Worm (Caenorhabditis elegans): ENCODE measurements around the gene par-3.

The par-3 gene

ce11 chrIII:5663521-5663920 is 512 bp upstream of the par-3 start (continued):
- TF ChIP-seq zfh-2 (GFP tag; conservative IDR thresholded peaks at IDR 0.05) (no peak), hrde-1 (tag; optimal IDR thresholded peaks at IDR 0.05; ENCODE audit: borderline replicate concordance) (peak; percentile 56), attf-5 (GFP tag; optimal IDR thresholded peaks at IDR 0.05) (no peak), B0035.1 (tag; optimal IDR thresholded peaks at IDR 0.05) (no peak), F33H1.4 (GFP tag; IDR thresholded peaks at IDR 0.05) (peak; percentile 99), attf-6 (GFP tag; IDR thresholded peaks at IDR 0.05) (peak; percentile 72), tbp1 (GFP tag; optimal IDR thresholded peaks at IDR 0.05) (peak; percentile 64), egl-18 (GFP tag; IDR thresholded peaks at IDR 0.05) (no peak), ekl-4 (GFP tag; IDR thresholded peaks at IDR 0.05) (peak; percentile 77; the same call in 1 of the 2 replicates), ztf-6 (GFP tag; IDR thresholded peaks at IDR 0.05) (no peak), F22D6.2 (tag; optimal IDR thresholded peaks at IDR 0.05) (no peak), chd-7 (tag; optimal IDR thresholded peaks at IDR 0.05) (no peak), xnd-1 (tag; optimal IDR thresholded peaks at IDR 0.05) (peak; percentile 100), egrh-3 (GFP tag; IDR thresholded peaks at IDR 0.05) (no peak), madf-6 (GFP tag; IDR thresholded peaks at IDR 0.05) (peak; percentile 100), tbx-9 (tag; optimal IDR thresholded peaks at IDR 0.05; ENCODE audit: borderline replicate concordance) (no peak), nfya-2 (GFP tag; IDR thresholded peaks at IDR 0.05) (no peak), ZK185.1 (tag; optimal IDR thresholded peaks at IDR 0.05; ENCODE audit: poor library complexity, severe bottlenecking) (no peak), Y53F4B.3 (GFP tag; IDR thresholded peaks at IDR 0.05) (no peak), hsf-1 (GFP tag; IDR thresholded peaks at IDR 0.05) (peak; percentile 84), mxl-1 (tag; optimal IDR thresholded peaks at IDR 0.05) (no peak), sea-2 (GFP tag; IDR thresholded peaks at IDR 0.05) (no peak), ceh-58 (GFP tag; IDR thresholded peaks at IDR 0.05) (no peak), B0261.1 (tag; optimal IDR thresholded peaks at IDR 0.05) (no peak), madf-10 (tag; optimal IDR thresholded peaks at IDR 0.05) (no peak), K12H6.12 (tag; optimal IDR thresholded peaks at IDR 0.05) (no peak), Y67H2A.10 (GFP tag; conservative IDR thresholded peaks at IDR 0.05) (no peak), F57C9.4 (tag; optimal IDR thresholded peaks at IDR 0.05) (no peak), hmg-1.2 (GFP tag; IDR thresholded peaks at IDR 0.05) (peak; percentile 59; the same call in 1 of the 2 replicates), let-526 (GFP tag; IDR thresholded peaks at IDR 0.05) (no peak), snpc-1.1 (tag; optimal IDR thresholded peaks at IDR 0.05; ENCODE audit: insufficient read depth) (peak; percentile 85), akir-1 (GFP tag; optimal IDR thresholded peaks at IDR 0.05) (no peak), rcor-1 (GFP tag; IDR thresholded peaks at IDR 0.05) (peak; percentile 86), aptf-2 (GFP tag; conservative IDR thresholded peaks at IDR 0.05) (no peak), tlf-1 (GFP tag; optimal IDR thresholded peaks at IDR 0.05) (peak; percentile 82), ceh-91 (GFP tag; IDR thresholded peaks at IDR 0.05) (peak; percentile 97), him-1 (tag; optimal IDR thresholded peaks at IDR 0.05) (no peak), F55B11.4 (tag; optimal IDR thresholded peaks at IDR 0.05; ENCODE audit: borderline replicate concordance, insufficient read depth) (no peak), ceh-79 (tag; optimal IDR thresholded peaks at IDR 0.05) (no peak), F37B4.10 (GFP tag; IDR thresholded peaks at IDR 0.05) (no peak), nhr-179 (tag; optimal IDR thresholded peaks at IDR 0.05) (no peak), dox-1 (GFP tag; IDR thresholded peaks at IDR 0.05) (peak; percentile 86), B0336.3 (GFP tag; IDR thresholded peaks at IDR 0.05) (peak; percentile 65), ets-4 (GFP tag; optimal IDR thresholded peaks at IDR 0.05) (no peak), ama-1 (optimal IDR thresholded peaks at IDR 0.05) (no peak), ama-1 (GFP tag; optimal IDR thresholded peaks at IDR 0.05) (no peak), zim-3 (tag; optimal IDR thresholded peaks at IDR 0.05) (no peak), unc-130 (GFP tag; optimal IDR thresholded peaks at IDR 0.05) (peak; percentile 89), lsy-27 (tag; optimal IDR thresholded peaks at IDR 0.05; ENCODE audit: borderline replicate concordance, insufficient read depth) (no peak), cebp-2 (GFP tag; IDR thresholded peaks at IDR 0.05) (no peak)
